Worm (Caenorhabditis elegans): ENCODE measurements around the gene neg-1.

DNA sequence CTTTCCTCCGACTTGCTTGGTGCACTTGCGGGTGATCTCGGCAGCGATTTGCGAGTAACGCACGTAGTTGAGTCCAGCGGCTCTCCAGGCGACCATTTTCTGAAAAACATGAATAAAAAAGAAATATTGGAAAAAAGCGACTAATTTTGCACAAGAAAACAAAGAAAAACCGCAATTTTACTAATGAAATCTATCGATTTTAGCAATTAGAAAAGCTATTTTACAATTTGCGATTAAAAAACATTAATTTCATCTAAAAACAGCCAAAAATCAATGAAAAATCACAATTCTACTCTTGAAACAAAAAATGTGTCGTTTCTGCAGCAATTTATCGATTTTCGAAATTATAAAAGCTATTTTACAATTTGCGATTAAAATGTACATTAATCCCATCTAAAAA lies 28.3 kb downstream of the neg-1 start, which contains the start of gene hpo-18:
- TF ChIP-seq arid-1 (GFP tag; conservative IDR thresholded peaks at IDR 0.05) (no peak), spr-1 (tag; optimal IDR thresholded peaks at IDR 0.05) (no peak), duxl-1 (tag; optimal IDR thresholded peaks at IDR 0.05; ENCODE audit: poor library complexity) (no peak), lin-13 (GFP tag; optimal IDR thresholded peaks at IDR 0.05) (no peak), set-16 (GFP tag; IDR thresholded peaks at IDR 0.05) (no peak), hlh-30 (tag; optimal IDR thresholded peaks at IDR 0.05; ENCODE audit: insufficient read depth) (no peak), ama-1 (optimal IDR thresholded peaks at IDR 0.05) (no peak)

Data from whole organism, L4 larva.